Worm (Caenorhabditis elegans) whole organism, L1 larva: ENCODE results near the gene C02B8.12.

Experiments used
- C04F5.9 ChIP-seq: sonication (generic microtip); optimal IDR thresholded peaks from 2 replicates; lab custom pipeline; 2016; ENCODE audit warnings: missing genetic modification characterization, missing compliant biosample characterization
- C16A3.4 ChIP-seq: fragments of 150-350 bp; optimal IDR thresholded peaks from 2 replicates; lab custom pipeline; 2014; ENCODE audit warnings: missing biosample characterization, missing genetic modification characterization
- aha-1 ChIP-seq: fragments of 150-350 bp; optimal IDR thresholded peaks from 2 replicates; lab custom pipeline; 2014; ENCODE audit warnings: missing biosample characterization, missing genetic modification characterization
- ama-1 ChIP-seq: fragments of 150-350 bp; optimal IDR thresholded peaks from 2 replicates; lab custom pipeline; 2014
- blmp-1 ChIP-seq: fragments of 150-350 bp; optimal IDR thresholded peaks from 2 replicates; lab custom pipeline; 2014; ENCODE audit warnings: missing biosample characterization, missing genetic modification characterization
- ceh-8 ChIP-seq: fragments of 200-800 bp; sonication (Bioruptor generic); optimal IDR thresholded peaks from 2 replicates; lab custom pipeline; 2018; ENCODE audit warnings: mild to moderate bottlenecking, missing genetic modification characterization, moderate library complexity, missing compliant biosample characterization
- ceh-82 ChIP-seq, 3 experiments: fragments of 150-350 bp in 1 of 3; sonication (generic microtip) in 2 of 3; optimal IDR thresholded peaks; 2 replicates each; lab custom pipeline; 2014 to 2017; ENCODE audit warnings: missing biosample characterization in 3 of 3, missing genetic modification characterization in 3 of 3
- ceh-88 ChIP-seq: fragments of 200-800 bp; sonication (Bioruptor generic); IDR thresholded peaks from 2 replicates; pipeline ENCODE4 v1.3.6; 2022; ENCODE audit warnings: missing genetic modification characterization, missing compliant biosample characterization
- ces-1 ChIP-seq: fragments of 150-350 bp; optimal IDR thresholded peaks from 2 replicates; lab custom pipeline; 2014; ENCODE audit warnings: missing biosample characterization, missing genetic modification reagents, missing genetic modification characterization
- dpl-1 ChIP-seq, 3 experiments: fragments of 150-350 bp in 2 of 3; sonication (generic microtip) in 1 of 3; optimal IDR thresholded peaks; 2 replicates each; lab custom pipeline; 2014 to 2017; ENCODE audit warnings: missing biosample characterization in 3 of 3, missing genetic modification characterization in 3 of 3, missing genetic modification reagents in 3 of 3
- dsc-1 ChIP-seq: sonication (generic microtip); optimal IDR thresholded peaks from 2 replicates; lab custom pipeline; 2016; ENCODE audit warnings: mild to moderate bottlenecking, missing genetic modification characterization, missing compliant biosample characterization
- efl-1 ChIP-seq, 4 experiments: fragments of 150-350 bp; optimal IDR thresholded peaks in 3 of 4; peaks in 1 of 4; 1 replicate in 1 of 4; 2 replicates in 3 of 4; lab custom pipeline; 2014; ENCODE audit warnings: missing biosample characterization in 2 of 4, missing genetic modification characterization in 2 of 4, missing genetic modification reagents in 2 of 4
- efl-3 ChIP-seq: fragments of 200-800 bp; sonication (Bioruptor generic); optimal IDR thresholded peaks from 2 replicates; lab custom pipeline; 2018; ENCODE audit warnings: mild to moderate bottlenecking, missing genetic modification characterization, missing compliant biosample characterization
- egl-13 ChIP-seq: sonication (generic microtip); optimal IDR thresholded peaks from 2 replicates; lab custom pipeline; 2016; ENCODE audit warnings: missing genotype, missing genetic modification reagents, missing genetic modification characterization, missing compliant biosample characterization
- elt-3 ChIP-seq, 6 experiments: fragments of 150-350 bp in 1 of 6; sonication (generic microtip); optimal IDR thresholded peaks; 2 replicates each; lab custom pipeline; 2017 to 2018; ENCODE audit warnings: missing biosample characterization in 6 of 6, missing genetic modification characterization in 6 of 6, inconsistent platforms in 1 of 6
- fkh-10 ChIP-seq: sonication (generic microtip); optimal IDR thresholded peaks from 2 replicates; lab custom pipeline; 2017; ENCODE audit warnings: missing biosample characterization, missing genetic modification reagents, missing genetic modification characterization
- fkh-8 ChIP-seq: sonication (generic microtip); optimal IDR thresholded peaks from 2 replicates; lab custom pipeline; 2016; ENCODE audit warnings: mild to moderate bottlenecking, missing genetic modification characterization, missing compliant biosample characterization
- fos-1 ChIP-seq: fragments of 150-350 bp; optimal IDR thresholded peaks from 2 replicates; lab custom pipeline; 2014; ENCODE audit warnings: missing biosample characterization, missing genetic modification characterization
- grh-1 ChIP-seq: fragments of 200-800 bp; sonication (Bioruptor generic); IDR thresholded peaks from 2 replicates; pipeline ENCODE4 v1.3.6; 2022; ENCODE audit warnings: missing genetic modification reagents, missing genetic modification characterization, missing compliant biosample characterization
- hlh-17 ChIP-seq: fragments of 200-800 bp; sonication (Bioruptor generic); optimal IDR thresholded peaks from 2 replicates; lab custom pipeline; 2018; ENCODE audit warnings: missing genetic modification characterization, mild to moderate bottlenecking, missing compliant biosample characterization, moderate library complexity, borderline replicate concordance
- hlh-4 ChIP-seq: sonication (generic microtip); optimal IDR thresholded peaks from 2 replicates; lab custom pipeline; 2016; ENCODE audit warnings: mild to moderate bottlenecking, missing genetic modification characterization, missing compliant biosample characterization
- hpl-2 ChIP-seq: fragments of 150-350 bp; optimal IDR thresholded peaks from 2 replicates; lab custom pipeline; 2014; ENCODE audit warnings: missing biosample characterization, missing genetic modification reagents, missing genetic modification characterization
- isw-1 ChIP-seq: fragments of 200-800 bp; sonication (Bioruptor generic); IDR thresholded peaks from 2 replicates; pipeline ENCODE4 v1.3.6; 2022; ENCODE audit warnings: missing genetic modification characterization, missing compliant biosample characterization
- jun-1 ChIP-seq: fragments of 150-350 bp; optimal IDR thresholded peaks from 2 replicates; lab custom pipeline; 2014; ENCODE audit warnings: missing biosample characterization, missing genetic modification reagents, missing genetic modification characterization
- lin-14 ChIP-seq: fragments of 200-800 bp; sonication (Bioruptor generic); optimal IDR thresholded peaks from 2 replicates; lab custom pipeline; 2018; ENCODE audit warnings: mild to moderate bottlenecking, missing genetic modification characterization, moderate library complexity, missing compliant biosample characterization
- lin-35 ChIP-seq, 2 experiments: fragments of 150-350 bp; optimal IDR thresholded peaks; 2 replicates each; lab custom pipeline; 2014; ENCODE audit warnings: missing biosample characterization in 2 of 2, missing genetic modification characterization in 2 of 2, missing genetic modification reagents in 2 of 2
- lir-3 ChIP-seq: sonication (generic microtip); optimal IDR thresholded peaks from 2 replicates; lab custom pipeline; 2016; ENCODE audit warnings: mild to moderate bottlenecking, missing genetic modification characterization, moderate library complexity, missing compliant biosample characterization; ENCODE audit not compliant: poor library complexity
- lsy-2 ChIP-seq, 2 experiments: fragments of 150-350 bp; optimal IDR thresholded peaks; 2 replicates each; lab custom pipeline; 2014; ENCODE audit warnings: missing biosample characterization in 2 of 2, missing genetic modification characterization in 2 of 2
- nhr-20 ChIP-seq: sonication (generic microtip); optimal IDR thresholded peaks from 2 replicates; lab custom pipeline; 2016; ENCODE audit warnings: mild to moderate bottlenecking, missing genetic modification characterization, missing compliant biosample characterization
- nhr-47 ChIP-seq: sonication (generic microtip); optimal IDR thresholded peaks from 2 replicates; lab custom pipeline; 2016; ENCODE audit warnings: mild to moderate bottlenecking, missing genetic modification characterization, moderate library complexity, missing compliant biosample characterization
- nhr-71 ChIP-seq: sonication (generic microtip); optimal IDR thresholded peaks from 2 replicates; lab custom pipeline; 2016; ENCODE audit warnings: mild to moderate bottlenecking, missing genetic modification characterization, moderate library complexity, missing compliant biosample characterization
- nhr-76 ChIP-seq: sonication (generic microtip); optimal IDR thresholded peaks from 2 replicates; lab custom pipeline; 2017; ENCODE audit warnings: missing biosample characterization, missing genetic modification characterization
- nhr-77 ChIP-seq: fragments of 150-350 bp; optimal IDR thresholded peaks from 2 replicates; lab custom pipeline; 2014; ENCODE audit warnings: missing biosample characterization, missing genetic modification characterization
- pag-3 ChIP-seq: sonication (generic microtip); optimal IDR thresholded peaks from 2 replicates; lab custom pipeline; 2017; ENCODE audit warnings: missing genetic modification characterization, mild to moderate bottlenecking, missing compliant biosample characterization, antibody characterized with exemption, borderline replicate concordance; ENCODE audit not compliant: insufficient read depth
- skn-1 ChIP-seq: fragments of 150-350 bp; optimal IDR thresholded peaks from 2 replicates; lab custom pipeline; 2014; ENCODE audit warnings: missing biosample characterization, missing genetic modification characterization
- snpc-4 ChIP-seq: fragments of 150-350 bp; optimal IDR thresholded peaks from 2 replicates; lab custom pipeline; 2014; ENCODE audit warnings: missing biosample characterization, missing genetic modification characterization
- snu-23 ChIP-seq: sonication (generic microtip); optimal IDR thresholded peaks from 2 replicates; lab custom pipeline; 2016; ENCODE audit warnings: missing genetic modification characterization, missing compliant biosample characterization
- sox-4 ChIP-seq: sonication (generic microtip); optimal IDR thresholded peaks from 2 replicates; lab custom pipeline; 2016; ENCODE audit warnings: missing genetic modification characterization, missing compliant biosample characterization
- swsn-7 ChIP-seq: sonication (generic microtip); optimal IDR thresholded peaks from 2 replicates; lab custom pipeline; 2016; ENCODE audit warnings: missing genetic modification characterization, missing compliant biosample characterization
- tbx-2 ChIP-seq: sonication (generic microtip); optimal IDR thresholded peaks from 2 replicates; lab custom pipeline; 2016; ENCODE audit warnings: missing genetic modification characterization, missing compliant biosample characterization
- tlp-1 ChIP-seq: fragments of 150-350 bp; optimal IDR thresholded peaks from 2 replicates; lab custom pipeline; 2014; ENCODE audit warnings: missing biosample characterization, missing genetic modification characterization
- unc-62 ChIP-seq: fragments of 150-350 bp; optimal IDR thresholded peaks from 2 replicates; lab custom pipeline; 2014; ENCODE audit warnings: missing biosample characterization, missing genetic modification reagents, missing genetic modification characterization
- unc-86 ChIP-seq: sonication (generic microtip); optimal IDR thresholded peaks from 2 replicates; lab custom pipeline; 2016; ENCODE audit warnings: missing genetic modification characterization, missing compliant biosample characterization
- xbp-1 ChIP-seq: sonication (generic microtip); optimal IDR thresholded peaks from 2 replicates; lab custom pipeline; 2016; ENCODE audit warnings: missing genetic modification characterization, missing compliant biosample characterization
- zag-1 ChIP-seq: fragments of 150-350 bp; optimal IDR thresholded peaks from 2 replicates; lab custom pipeline; 2014; ENCODE audit warnings: missing biosample characterization, missing genetic modification characterization
- ztf-11 ChIP-seq, 2 experiments: sonication (generic microtip); optimal IDR thresholded peaks; 2 replicates each; lab custom pipeline; 2016 to 2017; ENCODE audit warnings: missing genetic modification characterization in 2 of 2, missing biosample characterization in 1 of 2, missing compliant biosample characterization in 1 of 2

The C02B8.12 gene

DNA sequence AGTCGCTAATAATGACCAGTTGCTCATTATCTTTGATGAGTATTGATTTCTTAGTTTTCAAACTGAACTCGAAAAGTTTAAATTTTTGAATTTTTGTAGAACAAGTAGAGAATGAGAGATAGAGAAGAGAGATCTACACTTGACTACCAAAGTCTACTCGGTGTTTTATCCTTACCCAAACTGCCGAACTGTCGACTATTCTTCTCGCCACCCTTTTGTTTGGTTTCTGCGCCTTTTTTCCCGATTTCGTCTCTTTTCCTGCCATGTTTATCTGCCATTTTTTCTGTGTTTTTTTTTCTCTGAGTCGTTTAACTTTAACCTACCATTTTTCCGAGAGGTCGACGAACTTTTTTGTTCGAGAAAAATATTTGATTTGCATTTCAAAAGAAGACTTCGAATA, at the start of gene C02B8.12:
TSS of gene C02B8.12 (minus strand) at position 175 of the 400 bp plus-strand sequence.
- TF ChIP-seq hlh-4 (tag; lab: Kevin White, UChicago) (no peak), nhr-47 (tag; lab: Kevin White, UChicago) (no peak), lin-14 (GFP tag; lab: Kevin White, UChicago) (peak; percentile 15), hpl-2 (GFP tag; lab: Kevin White, UChicago) (no peak)
- TF ChIP-seq, all 84 proteins: peak for 1

DNA sequence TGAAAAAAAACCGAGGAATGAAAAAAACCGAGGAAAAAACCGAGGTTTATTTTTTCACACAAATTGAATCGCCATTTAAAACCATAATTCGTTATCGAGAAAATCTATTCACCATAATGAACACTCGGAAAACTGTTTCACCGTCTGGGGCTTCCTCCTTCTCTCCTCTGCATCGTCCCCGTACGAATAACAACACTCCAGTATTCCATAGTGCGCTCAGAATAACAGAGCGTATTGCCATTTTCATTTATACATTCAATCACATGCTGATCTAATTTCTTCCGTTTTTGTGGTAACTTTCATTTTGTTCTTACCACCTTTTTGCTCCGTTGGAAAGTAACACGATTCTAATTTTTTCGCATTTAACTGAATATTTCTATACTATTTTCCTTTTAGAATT, 46.4 kb upstream of the C02B8.12 start, which contains the start of gene C17H11.2:
TSS of gene C17H11.2 (plus strand) at position 397 of the 400 bp plus-strand sequence.
- TF ChIP-seq hlh-17 (GFP tag; lab: Kevin White, UChicago) (no peak), elt-3 (tag; optimal IDR thresholded peaks at IDR 0.05; lab: Kevin White, UChicago) (peak in 1 of 6 experiments; percentile 5), lin-35 (GFP tag; optimal IDR thresholded peaks at IDR 0.05; lab: Kevin White, UChicago) (peak in 1 of 2 experiments; percentile 45), nhr-20 (tag; lab: Kevin White, UChicago) (peak; percentile 2), hlh-4 (tag; lab: Kevin White, UChicago) (no peak), nhr-77 (no peak), efl-1 (optimal IDR thresholded peaks at IDR 0.05; lab: Kevin White, UChicago) (no peak), efl-1 (GFP tag; optimal IDR thresholded peaks at IDR 0.05 in 1 of 2; lab: Kevin White, UChicago) (peak in 1 of 2 experiments; percentile 89), lsy-2 (tag; optimal IDR thresholded peaks at IDR 0.05; lab: Kevin White, UChicago) (peak in 1 of 2 experiments; percentile 51), lin-14 (GFP tag; lab: Kevin White, UChicago) (peak; percentile 42), blmp-1 (tag; lab: Kevin White, UChicago) (peak; percentile 43), C16A3.4 (peak; percentile 6), snu-23 (GFP tag; lab: Kevin White, UChicago) (peak; percentile 38), aha-1 (tag; lab: Kevin White, UChicago) (no peak), ceh-82 (tag; optimal IDR thresholded peaks at IDR 0.05; lab: Kevin White, UChicago) (peak in 1 of 3 experiments; percentile 2)
- TF ChIP-seq, all 84 proteins: peak for 10

DNA sequence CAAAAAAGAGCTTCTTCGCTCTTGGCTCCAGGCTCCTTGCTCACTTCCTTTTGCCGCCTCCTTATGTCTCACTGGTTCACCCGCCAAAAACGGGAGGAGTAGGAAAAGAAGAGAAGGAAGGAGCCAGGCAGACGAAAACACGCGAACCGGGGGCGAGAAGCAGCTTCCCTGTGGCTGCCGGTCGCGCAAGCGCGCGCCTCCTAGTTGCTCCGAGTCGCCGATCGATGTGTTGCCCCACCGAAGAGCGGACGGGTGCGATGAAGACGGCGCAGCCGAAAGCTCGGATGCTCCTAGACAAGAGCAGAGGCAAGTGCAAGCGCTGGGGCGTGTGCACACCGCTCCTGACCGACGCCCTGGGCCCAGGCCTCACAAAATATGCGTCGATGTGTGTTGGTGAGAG, 40.4 kb upstream of the C02B8.12 start:
- TF ChIP-seq lir-3 (tag; lab: Kevin White, UChicago), result no peak
- TF ChIP-seq lin-35 (GFP tag; optimal IDR thresholded peaks at IDR 0.05; lab: Kevin White, UChicago), result peak in 1 of 2 experiments; percentile 27
- TF ChIP-seq dsc-1 (tag; lab: Kevin White, UChicago), result peak; percentile 39
- no peak for TF ChIP-seq fos-1 (tag; lab: Kevin White, UChicago)
- no peak for TF ChIP-seq tlp-1 (tag; lab: Kevin White, UChicago)
- peak; percentile 67 for TF ChIP-seq nhr-47 (tag; lab: Kevin White, UChicago)
- TF ChIP-seq isw-1 (GFP tag; lab: Robert Waterston, UW), result peak; percentile 24; the same call in 1 of the 2 replicates
- peak; percentile 62 for TF ChIP-seq fkh-10 (GFP tag; lab: Kevin White, UChicago)
- TF ChIP-seq pag-3 (tag; lab: Kevin White, UChicago), result no peak
- TF ChIP-seq ces-1 (GFP tag; lab: Kevin White, UChicago), result no peak
- peak in 1 of 2 experiments; percentile 31 for TF ChIP-seq lsy-2 (tag; optimal IDR thresholded peaks at IDR 0.05; lab: Kevin White, UChicago)
- peak in 1 of 3 experiments; percentile 24 for TF ChIP-seq dpl-1 (GFP tag; optimal IDR thresholded peaks at IDR 0.05; lab: Kevin White, UChicago)
- no peak for TF ChIP-seq nhr-76 (tag; lab: Kevin White, UChicago)
- TF ChIP-seq ama-1 (lab: Kevin White, UChicago), result no peak
- TF ChIP-seq xbp-1, result no peak
- TF ChIP-seq tbx-2 (tag; lab: Kevin White, UChicago), result peak; percentile 7
- TF ChIP-seq skn-1 (tag; lab: Kevin White, UChicago), result no peak
- TF ChIP-seq ceh-8, result peak; percentile 89
- no peak for TF ChIP-seq snpc-4 (tag; lab: Kevin White, UChicago)
- peak; percentile 60 for TF ChIP-seq swsn-7 (tag; lab: Kevin White, UChicago)
- TF ChIP-seq fkh-8 (tag; lab: Kevin White, UChicago), result peak; percentile 93
- no peak for TF ChIP-seq unc-62 (GFP tag; lab: Kevin White, UChicago)
- TF ChIP-seq egl-13 (tag; lab: Kevin White, UChicago), result peak; percentile 57
- TF ChIP-seq efl-1 (optimal IDR thresholded peaks at IDR 0.05; lab: Kevin White, UChicago), result no peak
- TF ChIP-seq efl-1 (GFP tag; optimal IDR thresholded peaks at IDR 0.05 in 1 of 2; lab: Kevin White, UChicago), result peak in 1 of 2 experiments; percentile 4
- TF ChIP-seq nhr-71 (tag; lab: Kevin White, UChicago), result peak; percentile 39
- TF ChIP-seq grh-1 (GFP tag; lab: Robert Waterston, UW), result no peak
- no peak for TF ChIP-seq C04F5.9
- peak in 1 of 2 experiments; percentile 24 for TF ChIP-seq ztf-11 (tag; optimal IDR thresholded peaks at IDR 0.05; lab: Kevin White, UChicago)
- no peak for TF ChIP-seq zag-1 (tag; lab: Kevin White, UChicago)
- TF ChIP-seq unc-86 (tag; lab: Kevin White, UChicago), result peak; percentile 30
- no peak for TF ChIP-seq efl-3 (GFP tag; lab: Kevin White, UChicago)
- peak; percentile 59 for TF ChIP-seq sox-4 (tag; lab: Kevin White, UChicago)
- no peak for TF ChIP-seq jun-1 (tag; lab: Kevin White, UChicago)
- TF ChIP-seq ceh-88 (GFP tag; lab: Robert Waterston, UW), result 0 out of 2 replicates have a peak, but pooled peaks have one; percentile 37
- peak; percentile 88 for TF ChIP-seq lin-14 (GFP tag; lab: Kevin White, UChicago)
